Fruit fly (Drosophila melanogaster) whole organism, embryonic: ENCODE measurements around the gene Reepl1.

Experiments used
- Abd-B ChIP-seq: fragments of 200-800 bp; sonication (Bioruptor generic); optimal IDR thresholded peaks from 2 replicates; lab custom pipeline; 2018; ENCODE audit warnings: missing biosample characterization, mild to moderate bottlenecking, missing genetic modification characterization, moderate library complexity
- CG10274 ChIP-seq: fragments of 200-800 bp; sonication (Bioruptor generic); optimal IDR thresholded peaks from 3 replicates; lab custom pipeline; 2017; ENCODE audit warnings: missing biosample characterization, mild to moderate bottlenecking, missing genetic modification characterization
- CG11504 ChIP-seq: fragments of 200-800 bp; sonication (Bioruptor generic); optimal IDR thresholded peaks from 3 replicates; lab custom pipeline; 2019; ENCODE audit warnings: missing biosample characterization, mild to moderate bottlenecking, missing genetic modification characterization, moderate library complexity
- CG14965 ChIP-seq: fragments of 200-800 bp; sonication (Bioruptor generic); optimal IDR thresholded peaks from 2 replicates; lab custom pipeline; 2016; ENCODE audit warnings: missing biosample characterization, missing genetic modification characterization, borderline replicate concordance
- CG15269 ChIP-seq: fragments of 200-800 bp; sonication (Bioruptor generic); optimal IDR thresholded peaks from 2 replicates; lab custom pipeline; 2018; ENCODE audit warnings: missing biosample characterization, mild to moderate bottlenecking, missing genetic modification characterization, moderate library complexity
- CG1603 ChIP-seq: fragments of 200-800 bp; sonication (Bioruptor generic); optimal IDR thresholded peaks from 2 replicates; lab custom pipeline; 2019; ENCODE audit warnings: missing biosample characterization, mild to moderate bottlenecking, missing genetic modification characterization, moderate library complexity
- CG17802 ChIP-seq: fragments of 200-800 bp; sonication (Bioruptor generic); optimal IDR thresholded peaks from 2 replicates; lab custom pipeline; 2018; ENCODE audit warnings: missing biosample characterization, mild to moderate bottlenecking, missing genetic modification characterization, moderate library complexity
- CG18476 ChIP-seq: fragments of 200-800 bp; sonication (Bioruptor generic); optimal IDR thresholded peaks from 2 replicates; lab custom pipeline; 2016; ENCODE audit warnings: missing biosample characterization, mild to moderate bottlenecking, missing genetic modification characterization
- CG2116 ChIP-seq: fragments of 200-800 bp; sonication (Bioruptor generic); optimal IDR thresholded peaks from 3 replicates; lab custom pipeline; 2018; ENCODE audit warnings: missing biosample characterization, mild to moderate bottlenecking, missing genetic modification characterization
- CG2120 ChIP-seq: fragments of 200-800 bp; sonication (Bioruptor generic); optimal IDR thresholded peaks from 3 replicates; lab custom pipeline; 2016; ENCODE audit warnings: missing biosample characterization, missing genetic modification characterization
- CG2129 ChIP-seq: fragments of 200-800 bp; sonication (Bioruptor generic); IDR thresholded peaks from 2 replicates; pipeline ENCODE4 v1.3.6; 2022; ENCODE audit warnings: missing biosample characterization, missing genetic modification characterization; ENCODE audit not compliant: partially characterized antibody
- CG2712 ChIP-seq: fragments of 200-800 bp; optimal IDR thresholded peaks from 3 replicates; lab custom pipeline; 2019; ENCODE audit warnings: missing biosample characterization, mild to moderate bottlenecking, missing genetic modification characterization, moderate library complexity
- CG3407 ChIP-seq: fragments of 200-800 bp; sonication (Bioruptor generic); optimal IDR thresholded peaks from 2 replicates; lab custom pipeline; 2018; ENCODE audit warnings: missing biosample characterization, mild to moderate bottlenecking, missing genetic modification characterization
- CG34376 ChIP-seq: fragments of 200-800 bp; sonication (Bioruptor generic); optimal IDR thresholded peaks from 2 replicates; lab custom pipeline; 2018; ENCODE audit warnings: missing biosample characterization, mild to moderate bottlenecking, missing genetic modification characterization
- CG3726 ChIP-seq: fragments of 200-800 bp; sonication (Bioruptor generic); IDR thresholded peaks from 3 replicates; pipeline ENCODE4, ENCODE4 v1.3.6; 2022; ENCODE audit warnings: missing biosample characterization, missing genetic modification characterization
- CG4328 ChIP-seq: fragments of 200-800 bp; sonication (Bioruptor generic); optimal IDR thresholded peaks from 3 replicates; lab custom pipeline; 2017; ENCODE audit warnings: missing biosample characterization, missing genetic modification reagents, missing genetic modification characterization
- CG5245 ChIP-seq: fragments of 200-800 bp; sonication (Bioruptor generic); optimal IDR thresholded peaks from 3 replicates; lab custom pipeline; 2016; ENCODE audit warnings: missing biosample characterization, missing genetic modification characterization
- CG8290 ChIP-seq, 3 experiments: fragments of 200-800 bp; sonication (Bioruptor generic); optimal IDR thresholded peaks; 2 replicates each; lab custom pipeline; 2016 to 2019; ENCODE audit warnings: missing biosample characterization in 3 of 3, missing genetic modification characterization in 3 of 3, mild to moderate bottlenecking in 2 of 3, moderate library complexity in 1 of 3
- CG8924 ChIP-seq: fragments of 200-800 bp; optimal IDR thresholded peaks from 3 replicates; lab custom pipeline; 2019; ENCODE audit warnings: missing biosample characterization, mild to moderate bottlenecking, missing genetic modification characterization, moderate library complexity
- CkIIα-i1 ChIP-seq: fragments of 200-800 bp; sonication (Bioruptor generic); IDR thresholded peaks from 2 replicates; pipeline ENCODE4 v1.3.6; 2022; ENCODE audit warnings: missing biosample characterization, missing genetic modification characterization
- D19A ChIP-seq: fragments of 200-800 bp; optimal IDR thresholded peaks from 3 replicates; lab custom pipeline; 2019; ENCODE audit warnings: missing biosample characterization, mild to moderate bottlenecking, missing genetic modification characterization, moderate library complexity
- Dll ChIP-seq: fragments of 200-800 bp; sonication (Bioruptor generic); IDR thresholded peaks from 4 replicates; pipeline ENCODE4 v1.3.6; 2022; ENCODE audit warnings: missing biosample characterization, missing genetic modification characterization; ENCODE audit not compliant: partially characterized antibody
- Dp ChIP-seq: fragments of 200-800 bp; sonication (Bioruptor generic); optimal IDR thresholded peaks from 2 replicates; lab custom pipeline; 2018; ENCODE audit warnings: missing biosample characterization, mild to moderate bottlenecking, missing genetic modification characterization, moderate library complexity
- E2f2 ChIP-seq: fragments of 200-800 bp; sonication (Bioruptor generic); IDR thresholded peaks from 2 replicates; pipeline ENCODE4 v1.3.6; 2022; ENCODE audit warnings: missing biosample characterization, missing genetic modification characterization
- Hand ChIP-seq: fragments of 200-800 bp; sonication (Bioruptor generic); optimal IDR thresholded peaks from 2 replicates; lab custom pipeline; 2017; ENCODE audit warnings: mild to moderate bottlenecking, missing biosample characterization, missing genetic modification reagents, missing genetic modification characterization
- Hr51 ChIP-seq, 2 experiments: fragments of 200-800 bp; sonication (Bioruptor generic); optimal IDR thresholded peaks; 2 replicates in 1 of 2; 3 replicates in 1 of 2; lab custom pipeline; 2016 to 2018; ENCODE audit warnings: missing biosample characterization in 2 of 2, missing genetic modification characterization in 2 of 2, mild to moderate bottlenecking in 1 of 2, moderate library complexity in 1 of 2
- Med ChIP-seq: fragments of 200-800 bp; sonication (Bioruptor generic); peaks from one replicate; lab custom pipeline; 2016; ENCODE audit warnings: missing biosample characterization, missing genetic modification characterization, mild to moderate bottlenecking, inconsistent platforms, moderate library complexity
- NFAT ChIP-seq: fragments of 200-800 bp; sonication (Bioruptor generic); IDR thresholded peaks from 2 replicates; pipeline ENCODE4 v1.3.6; 2022; ENCODE audit warnings: missing biosample characterization, missing genetic modification characterization
- Neu2 ChIP-seq: fragments of 200-800 bp; sonication (Bioruptor generic); optimal IDR thresholded peaks from 3 replicates; lab custom pipeline; 2016; ENCODE audit warnings: missing biosample characterization, missing genetic modification characterization, borderline replicate concordance
- Oli ChIP-seq: fragments of 200-800 bp; sonication (Bioruptor generic); optimal IDR thresholded peaks from 2 replicates; lab custom pipeline; 2018; ENCODE audit warnings: missing biosample characterization, mild to moderate bottlenecking, missing genetic modification characterization, moderate library complexity
- Pdp1 ChIP-seq, 2 experiments: fragments of 200-800 bp; sonication (Bioruptor generic); optimal IDR thresholded peaks; 3 replicates each; lab custom pipeline; 2016; ENCODE audit warnings: missing biosample characterization in 2 of 2, missing genetic modification characterization in 2 of 2, mild to moderate bottlenecking in 1 of 2, moderate library complexity in 1 of 2
- Ssrp ChIP-seq: fragments of 200-800 bp; sonication (Bioruptor generic); optimal IDR thresholded peaks from 2 replicates; lab custom pipeline; 2018; ENCODE audit warnings: missing biosample characterization, mild to moderate bottlenecking, missing genetic modification characterization, moderate library complexity
- ac ChIP-seq: fragments of 200-800 bp; sonication (Bioruptor generic); optimal IDR thresholded peaks from 3 replicates; lab custom pipeline; 2017; ENCODE audit warnings: missing biosample characterization, mild to moderate bottlenecking, missing genetic modification characterization
- dan ChIP-seq: fragments of 200-800 bp; sonication (Bioruptor generic); IDR thresholded peaks from 2 replicates; pipeline ENCODE4 v1.3.6; 2022; ENCODE audit warnings: missing biosample characterization, missing genetic modification characterization
- dm ChIP-seq: fragments of 200-800 bp; sonication (Bioruptor generic); optimal IDR thresholded peaks from 3 replicates; lab custom pipeline; 2016; ENCODE audit warnings: missing biosample characterization, missing genetic modification characterization
- dmrt11E ChIP-seq: fragments of 200-800 bp; sonication (Bioruptor generic); optimal IDR thresholded peaks from 3 replicates; lab custom pipeline; 2018; ENCODE audit warnings: missing biosample characterization, mild to moderate bottlenecking, missing genetic modification characterization, moderate library complexity
- fu2 ChIP-seq: fragments of 200-800 bp; sonication (Bioruptor generic); optimal IDR thresholded peaks from 2 replicates; lab custom pipeline; 2016; ENCODE audit warnings: missing biosample characterization, missing genetic modification characterization
- gce ChIP-seq: fragments of 200-800 bp; sonication (Bioruptor generic); IDR thresholded peaks from 3 replicates; pipeline ENCODE4 v1.3.6; 2022; ENCODE audit warnings: missing biosample characterization, missing genetic modification characterization
- gfzf ChIP-seq: fragments of 200-800 bp; sonication (Bioruptor generic); optimal IDR thresholded peaks from 2 replicates; lab custom pipeline; 2016; ENCODE audit warnings: missing biosample characterization, mild to moderate bottlenecking, missing genetic modification characterization, moderate library complexity
- hb ChIP-seq: fragments of 200-800 bp; sonication (Bioruptor generic); IDR thresholded peaks from 3 replicates; pipeline ENCODE4 v1.3.6; 2022; ENCODE audit warnings: missing biosample characterization, missing genetic modification characterization; ENCODE audit not compliant: partially characterized antibody
- jigr1 ChIP-seq: fragments of 200-800 bp; sonication (Bioruptor generic); IDR thresholded peaks from 3 replicates; pipeline ENCODE4 v1.3.6; 2022; ENCODE audit warnings: missing biosample characterization, missing genetic modification characterization
- knrl ChIP-seq: fragments of 200-800 bp; sonication (Bioruptor generic); IDR thresholded peaks from 3 replicates; pipeline ENCODE4 v1.3.6; 2022; ENCODE audit warnings: missing biosample characterization, missing genetic modification characterization; ENCODE audit not compliant: partially characterized antibody
- nmo ChIP-seq: fragments of 200-800 bp; sonication (Bioruptor generic); optimal IDR thresholded peaks from 2 replicates; lab custom pipeline; 2018; ENCODE audit warnings: missing biosample characterization, mild to moderate bottlenecking, missing genetic modification characterization, moderate library complexity
- ranshi ChIP-seq: fragments of 200-800 bp; sonication (Bioruptor generic); IDR thresholded peaks from 2 replicates; pipeline ENCODE4 v1.3.6; 2022; ENCODE audit warnings: missing biosample characterization, missing genetic modification characterization
- sd ChIP-seq: fragments of 200-800 bp; sonication (Bioruptor generic); optimal IDR thresholded peaks from 3 replicates; lab custom pipeline; 2018; ENCODE audit warnings: missing biosample characterization, mild to moderate bottlenecking, missing genetic modification characterization, moderate library complexity
- sim ChIP-seq: fragments of 200-800 bp; sonication (Bioruptor generic); IDR thresholded peaks from 2 replicates; pipeline ENCODE4 v1.3.6; 2022; ENCODE audit warnings: missing biosample characterization, missing genetic modification characterization
- trem ChIP-seq: fragments of 200-800 bp; optimal IDR thresholded peaks from 3 replicates; lab custom pipeline; 2019; ENCODE audit warnings: missing biosample characterization, mild to moderate bottlenecking, missing genetic modification characterization, moderate library complexity
- wdn ChIP-seq: fragments of 200-800 bp; sonication (Bioruptor generic); IDR thresholded peaks from 2 replicates; pipeline ENCODE4 v1.3.6; 2022; ENCODE audit warnings: missing biosample characterization, missing genetic modification characterization
- zen ChIP-seq: fragments of 200-800 bp; sonication (Bioruptor generic); optimal IDR thresholded peaks from 3 replicates; lab custom pipeline; 2018; ENCODE audit warnings: missing biosample characterization, mild to moderate bottlenecking, missing genetic modification characterization, moderate library complexity

The Reepl1 gene

DNA sequence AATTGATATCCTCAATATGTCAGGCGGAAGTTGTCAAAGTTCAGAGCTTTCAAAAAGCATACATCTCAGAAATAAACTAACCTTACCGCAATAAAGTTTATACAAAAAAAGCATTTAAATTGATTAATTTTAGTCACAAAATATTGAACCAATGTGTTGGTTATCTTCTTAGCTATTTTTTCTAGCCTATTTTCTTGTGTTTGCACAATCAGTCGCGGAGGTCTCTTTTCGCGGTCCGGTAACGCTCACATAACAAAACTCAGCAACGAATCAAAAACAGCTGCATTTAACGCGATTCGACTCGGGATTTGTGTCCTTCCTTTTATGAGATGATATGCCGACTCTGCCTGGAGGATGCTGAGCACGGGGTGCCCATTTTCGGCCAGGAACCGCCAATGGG lies 1.0 kb downstream of the Reepl1 start, which contains the start of gene CG11696 (continued):
- peak in 1 of 2 experiments; percentile 57 for TF ChIP-seq Pdp1 (GFP tag; optimal IDR thresholded peaks at IDR 0.05; lab: Kevin White, UChicago)
- TF ChIP-seq Dp (GFP tag; lab: Kevin White, UChicago) = no peak
- TF ChIP-seq dmrt11E = no peak
- no peak for TF ChIP-seq dan (GFP tag; lab: Robert Waterston, UW)
- no peak for TF ChIP-seq NFAT (GFP tag; lab: Robert Waterston, UW)
- no peak for TF ChIP-seq CG3726 (GFP tag; lab: Robert Waterston, UW)
- TF ChIP-seq trem (tag; lab: Kevin White, UChicago) = no peak
- no peak for TF ChIP-seq CG17802
- TF ChIP-seq CG2116 (GFP tag; lab: Kevin White, UChicago) = no peak
- no peak for TF ChIP-seq CG34376 (GFP tag; lab: Kevin White, UChicago)
- no peak for TF ChIP-seq CG5245 (GFP tag; lab: Kevin White, UChicago)
- TF ChIP-seq CG2120 (GFP tag; lab: Kevin White, UChicago) = peak; percentile 10
- no peak for TF ChIP-seq sd (tag; lab: Kevin White, UChicago)
- TF ChIP-seq Ssrp = no peak
- TF ChIP-seq E2f2 (GFP tag; lab: Robert Waterston, UW) = no peak
- no peak for TF ChIP-seq CG18476 (GFP tag; lab: Kevin White, UChicago)
- peak; percentile 52 for TF ChIP-seq Med
- no peak for TF ChIP-seq knrl
- TF ChIP-seq dm (GFP tag; lab: Kevin White, UChicago) = no peak
- TF ChIP-seq CG8924 (tag; lab: Kevin White, UChicago) = no peak
- TF ChIP-seq ranshi (GFP tag; lab: Robert Waterston, UW) = no peak
- TF ChIP-seq Hr51 (GFP tag; optimal IDR thresholded peaks at IDR 0.05; lab: Kevin White, UChicago) = no peak
- no peak for TF ChIP-seq Dll (GFP tag; lab: Robert Waterston, UW)
- TF ChIP-seq CG1603 (tag; lab: Kevin White, UChicago) = peak; percentile 16
- TF ChIP-seq jigr1 = no peak
- no peak for TF ChIP-seq CG3407
- no peak for TF ChIP-seq Abd-B (GFP tag; lab: Kevin White, UChicago)
- TF ChIP-seq wdn (GFP tag; lab: Robert Waterston, UW) = no peak
- no peak for TF ChIP-seq sim (GFP tag; lab: Robert Waterston, UW)
- no peak for TF ChIP-seq ac
- peak; percentile 22 for TF ChIP-seq gfzf (GFP tag; lab: Kevin White, UChicago)
- no peak for TF ChIP-seq hb (GFP tag; lab: Robert Waterston, UW)
- TF ChIP-seq CG8290 (GFP tag; optimal IDR thresholded peaks at IDR 0.05; lab: Kevin White, UChicago) = no peak
- TF ChIP-seq CG8290 (tag; optimal IDR thresholded peaks at IDR 0.05; lab: Kevin White, UChicago) = peak in 1 of 2 experiments; percentile 25
- no peak for TF ChIP-seq CG11504
- TF ChIP-seq CG4328 (GFP tag; lab: Kevin White, UChicago) = no peak
- TF ChIP-seq D19A (tag; lab: Kevin White, UChicago) = no peak
- TF ChIP-seq zen (tag; lab: Kevin White, UChicago) = no peak
- no peak for TF ChIP-seq CG10274 (GFP tag; lab: Kevin White, UChicago)
- TF ChIP-seq Oli (tag; lab: Kevin White, UChicago) = no peak
- TF ChIP-seq Hand (GFP tag; lab: Kevin White, UChicago) = no peak
- no peak for TF ChIP-seq CkIIα-i1
- no peak for TF ChIP-seq CG15269 (tag; lab: Kevin White, UChicago)
- TF ChIP-seq CG14965 (GFP tag; lab: Kevin White, UChicago) = no peak
- no peak for TF ChIP-seq Neu2 (GFP tag; lab: Kevin White, UChicago)
- TF ChIP-seq nmo (GFP tag; lab: Kevin White, UChicago) = no peak
- no peak for TF ChIP-seq CG2129 (GFP tag; lab: Robert Waterston, UW)
- no peak for TF ChIP-seq gce (GFP tag; lab: Robert Waterston, UW)
- no peak for TF ChIP-seq fu2 (GFP tag; lab: Kevin White, UChicago)
- no peak for TF ChIP-seq CG2712
